Fruit fly (Drosophila melanogaster): ENCODE results near the gene Gdh.

- TF ChIP-seq ttk (optimal IDR thresholded peaks at IDR 0.05) = no peak
- no peak for TF ChIP-seq insv (optimal IDR thresholded peaks at IDR 0.05)
- TF ChIP-seq h (optimal IDR thresholded peaks at IDR 0.05) = no peak
- TF ChIP-seq psq (optimal IDR thresholded peaks at IDR 0.05) = no peak
- no peak for TF ChIP-seq Myc (optimal IDR thresholded peaks at IDR 0.05)
These were observed 5.8 kb upstream of the Gdh start for dm6 chr3R:23948466-23949413.

Data from Kc167 (cell line).